Fruit fly (Drosophila melanogaster): ENCODE measurements around the gene Or33a.

The Or33a gene

DNA sequence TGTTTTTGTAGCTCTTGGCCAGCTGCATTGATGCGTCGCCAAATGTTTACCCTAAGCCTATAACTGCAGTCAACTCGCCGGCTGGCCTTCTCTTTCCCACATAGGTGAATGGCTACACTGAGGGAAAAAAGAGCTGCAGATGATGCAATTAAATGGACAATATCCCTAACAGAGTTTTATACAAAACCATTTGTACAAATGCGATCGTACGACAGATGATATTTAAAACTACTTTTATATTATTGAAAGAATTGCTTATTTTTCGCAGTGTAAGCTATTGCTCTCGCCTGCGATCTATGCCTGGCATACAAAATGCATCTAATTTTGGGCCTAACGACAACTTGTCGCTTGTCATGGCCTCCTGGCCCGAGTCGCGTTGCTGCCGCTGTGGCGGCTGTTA lies 15.6 kb downstream of the Or33a start (continued):
- TF ChIP-seq Hsf (GFP tag; optimal IDR thresholded peaks at IDR 0.05) (peak; percentile 41), Ptx1 (GFP tag; IDR thresholded peaks at IDR 0.05) (peak; percentile 55), CG6272 (GFP tag; IDR thresholded peaks at IDR 0.05) (no peak), BEAF-32 (GFP tag; optimal IDR thresholded peaks at IDR 0.05) (no peak), CG10979 (tag; optimal IDR thresholded peaks at IDR 0.05) (peak; percentile 55), Fer2 (tag; optimal IDR thresholded peaks at IDR 0.05) (no peak), bigmax (GFP tag; optimal IDR thresholded peaks at IDR 0.05) (no peak), gcm2 (GFP tag; optimal IDR thresholded peaks at IDR 0.05) (no peak), ftz-f1 (GFP tag; optimal IDR thresholded peaks at IDR 0.05) (no peak), usp (GFP tag; optimal IDR thresholded peaks at IDR 0.05) (no peak), CG18011 (GFP tag; optimal IDR thresholded peaks at IDR 0.05) (no peak), Awh (GFP tag; IDR thresholded peaks at IDR 0.05) (no peak; the same call in 1 of the 2 replicates), CG43689 (GFP tag; IDR thresholded peaks at IDR 0.05) (no peak), fd64A (GFP tag; optimal IDR thresholded peaks at IDR 0.05) (no peak), CG1529 (GFP tag; optimal IDR thresholded peaks at IDR 0.05) (peak; percentile 36), CG4404 (GFP tag; IDR thresholded peaks at IDR 0.05) (peak; percentile 42; the same call in 1 of the 2 replicates), CG12219 (GFP tag; optimal IDR thresholded peaks at IDR 0.05) (peak; percentile 45), CG1603 (tag; optimal IDR thresholded peaks at IDR 0.05) (peak; percentile 79), CG10654 (GFP tag; optimal IDR thresholded peaks at IDR 0.05) (peak; percentile 15), dati (GFP tag; IDR thresholded peaks at IDR 0.05) (no peak), pan (optimal IDR thresholded peaks at IDR 0.05) (no peak), pan (GFP tag; optimal IDR thresholded peaks at IDR 0.05 in 1 of 2, IDR thresholded peaks at IDR 0.05 in 1 of 2) (peak in 1 of 2 experiments; percentile 34), lilli (GFP tag; optimal IDR thresholded peaks at IDR 0.05) (peak; percentile 16), al (GFP tag; IDR thresholded peaks at IDR 0.05) (no peak; the same call in 1 of the 2 replicates), CG11504 (tag; optimal IDR thresholded peaks at IDR 0.05) (peak; percentile 69), Dfd (GFP tag; optimal IDR thresholded peaks at IDR 0.05) (no peak), ham (GFP tag; IDR thresholded peaks at IDR 0.05) (no peak), CG10267 (tag; optimal IDR thresholded peaks at IDR 0.05) (peak; percentile 15), D (optimal IDR thresholded peaks at IDR 0.05) (no peak), D (GFP tag; optimal IDR thresholded peaks at IDR 0.05) (peak; percentile 28), da (GFP tag; optimal IDR thresholded peaks at IDR 0.05) (no peak), CG32532 (GFP tag; IDR thresholded peaks at IDR 0.05) (0 out of 2 replicates have a peak, but pooled peaks have one; percentile 17), p53 (GFP tag; optimal IDR thresholded peaks at IDR 0.05) (no peak), CG7745 (tag; optimal IDR thresholded peaks at IDR 0.05) (no peak), Dip3 (GFP tag; optimal IDR thresholded peaks at IDR 0.05) (no peak), HLH4C (GFP tag; IDR thresholded peaks at IDR 0.05; ENCODE audit: partially characterized antibody) (no peak), MESR4 (GFP tag; optimal IDR thresholded peaks at IDR 0.05) (no peak), CG33557 (GFP tag; optimal IDR thresholded peaks at IDR 0.05) (no peak), CG7987 (GFP tag; optimal IDR thresholded peaks at IDR 0.05) (no peak), Hand (GFP tag; optimal IDR thresholded peaks at IDR 0.05) (no peak), CG17359 (tag; optimal IDR thresholded peaks at IDR 0.05) (peak; percentile 18), CG11093 (GFP tag; IDR thresholded peaks at IDR 0.05) (no peak), pho (GFP tag; optimal IDR thresholded peaks at IDR 0.05) (no peak)

DNA sequence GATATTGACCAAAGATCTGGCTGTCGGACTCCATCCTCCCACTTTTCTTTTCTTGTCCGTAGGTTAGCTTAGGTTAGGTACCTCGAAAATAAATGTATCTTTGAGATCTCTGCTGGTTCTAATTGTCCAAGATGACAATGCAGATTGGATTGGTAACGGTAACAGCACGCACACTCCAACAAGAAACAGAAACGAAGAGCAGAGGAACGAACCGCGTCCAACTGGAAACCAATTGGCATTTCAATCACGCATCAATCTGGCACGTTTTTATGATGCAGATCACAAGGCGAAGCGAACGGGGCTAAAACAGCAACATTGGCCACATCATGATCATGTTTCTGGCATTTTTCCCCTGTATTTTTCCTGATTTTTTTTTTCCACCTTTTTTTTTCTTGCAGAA lies 21.5 kb downstream of the Or33a start:
- TF ChIP-seq CG18262 (tag; optimal IDR thresholded peaks at IDR 0.05) (no peak), grn (GFP tag; optimal IDR thresholded peaks at IDR 0.05) (peak; percentile 3), C15 (GFP tag; IDR thresholded peaks at IDR 0.05) (no peak), Elba2 (GFP tag; optimal IDR thresholded peaks at IDR 0.05) (peak; percentile 96), CG2129 (GFP tag; IDR thresholded peaks at IDR 0.05; ENCODE audit: partially characterized antibody) (no peak), NfI (GFP tag; optimal IDR thresholded peaks at IDR 0.05) (no peak), CG9932 (GFP tag; IDR thresholded peaks at IDR 0.05) (no peak), insv (GFP tag; optimal IDR thresholded peaks at IDR 0.05) (peak; percentile 21 to 91)

All from whole organism, embryonic.